Worm (Caenorhabditis elegans) whole organism, late embryonic: Measurements from ENCODE around the gene tra-2.

Experiments
- F13H6.1 ChIP-seq: sonication (generic microtip); optimal IDR thresholded peaks from 2 replicates; lab custom pipeline; 2016; ENCODE audit warnings: missing genetic modification characterization, missing compliant biosample characterization
- che-1 ChIP-seq: sonication (generic microtip); optimal IDR thresholded peaks from 2 replicates; lab custom pipeline; 2016; ENCODE audit warnings: mild to moderate bottlenecking, missing genetic modification characterization, missing compliant biosample characterization
- dmd-4 ChIP-seq: sonication (generic microtip); optimal IDR thresholded peaks from 2 replicates; lab custom pipeline; 2016; ENCODE audit warnings: borderline replicate concordance, missing genetic modification characterization, missing compliant biosample characterization
- dve-1 ChIP-seq: sonication (generic microtip); optimal IDR thresholded peaks from 2 replicates; lab custom pipeline; 2017; ENCODE audit warnings: antibody characterized with exemption, mild to moderate bottlenecking, missing genetic modification characterization, missing compliant biosample characterization
- ets-4 ChIP-seq: sonication (generic microtip); optimal IDR thresholded peaks from 2 replicates; lab custom pipeline; 2016; ENCODE audit warnings: missing genetic modification characterization, missing compliant biosample characterization
- fkh-10 ChIP-seq: fragments of 150-350 bp; optimal IDR thresholded peaks from 2 replicates; lab custom pipeline; 2014; ENCODE audit warnings: missing biosample characterization, missing genetic modification reagents, missing genetic modification characterization
- pag-3 ChIP-seq: sonication (generic microtip); optimal IDR thresholded peaks from 2 replicates; lab custom pipeline; 2016; ENCODE audit warnings: missing compliant biosample characterization, missing genetic modification characterization, borderline replicate concordance
- pha-2 ChIP-seq: sonication (generic microtip); optimal IDR thresholded peaks from 2 replicates; lab custom pipeline; 2017; ENCODE audit warnings: mild to moderate bottlenecking, missing genetic modification characterization, missing compliant biosample characterization
- ref-2 ChIP-seq: sonication (generic microtip); optimal IDR thresholded peaks from 2 replicates; lab custom pipeline; 2016; ENCODE audit warnings: missing genetic modification characterization, missing compliant biosample characterization
- sox-2 ChIP-seq: fragments of 200-800 bp; sonication (Bioruptor generic); IDR thresholded peaks from 2 replicates; pipeline ENCODE4 v1.3.6; 2022; ENCODE audit warnings: missing genetic modification reagents, missing genetic modification characterization, missing compliant biosample characterization
- tbx-2 ChIP-seq: sonication (generic microtip); optimal IDR thresholded peaks from 2 replicates; lab custom pipeline; 2016; ENCODE audit warnings: missing genetic modification characterization, missing compliant biosample characterization
- tbx-7 ChIP-seq: sonication (generic microtip); optimal IDR thresholded peaks from 2 replicates; lab custom pipeline; 2016; ENCODE audit warnings: missing genotype, missing genetic modification characterization, missing compliant biosample characterization
- unc-55 ChIP-seq: sonication (generic microtip); optimal IDR thresholded peaks from 2 replicates; lab custom pipeline; 2017; ENCODE audit warnings: missing biosample characterization, missing genetic modification reagents, missing genetic modification characterization
- unc-86 ChIP-seq: sonication (generic microtip); optimal IDR thresholded peaks from 2 replicates; lab custom pipeline; 2016; ENCODE audit warnings: missing genetic modification characterization, missing compliant biosample characterization

ce11 chrII:6974011-6974410 lies 8.5 kb upstream of the tra-2 start:
- TF ChIP-seq dmd-4 (tag; lab: Kevin White, UChicago): no peak
- TF ChIP-seq ets-4 (tag; lab: Kevin White, UChicago): no peak
- no peak for TF ChIP-seq ref-2 (tag; lab: Kevin White, UChicago)
- no peak for TF ChIP-seq tbx-7
- TF ChIP-seq pag-3: no peak
- no peak for TF ChIP-seq unc-55
- no peak for TF ChIP-seq che-1 (tag; lab: Kevin White, UChicago)
- no peak for TF ChIP-seq tbx-2 (tag; lab: Kevin White, UChicago)
- no peak for TF ChIP-seq F13H6.1 (tag; lab: Kevin White, UChicago)
- no peak for TF ChIP-seq unc-86
- TF ChIP-seq dve-1 (tag; lab: Kevin White, UChicago): no peak
- TF ChIP-seq pha-2 (tag; lab: Kevin White, UChicago): no peak
- no peak for TF ChIP-seq sox-2 (GFP tag; lab: Robert Waterston, UW)
- no peak for TF ChIP-seq fkh-10 (GFP tag; lab: Kevin White, UChicago)
